Fruit fly (Drosophila melanogaster) whole organism, embryonic: Measurements from ENCODE around the gene Trm7-34.
A peak's percentile ranks its signal among the peaks of the same experiment; 100 is the strongest.

ENCODE experiments used
- ATbp ChIP-seq: fragments of 200-800 bp; sonication (Bioruptor generic); optimal IDR thresholded peaks from 2 replicates; lab custom pipeline; 2017; ENCODE audit warnings: missing biosample characterization, mild to moderate bottlenecking, missing genetic modification characterization, missing genetic modification reagents
- Awh ChIP-seq: fragments of 200-800 bp; sonication (Bioruptor generic); IDR thresholded peaks from 2 replicates; pipeline ENCODE4, ENCODE4 v1.3.6; 2022; ENCODE audit warnings: missing biosample characterization, missing genetic modification characterization
- CG10147 ChIP-seq: fragments of 200-800 bp; sonication (Bioruptor generic); optimal IDR thresholded peaks from 2 replicates; lab custom pipeline; 2019; ENCODE audit warnings: missing biosample characterization, mild to moderate bottlenecking, missing genetic modification characterization, moderate library complexity
- CG10979 ChIP-seq: fragments of 200-800 bp; sonication (Bioruptor generic); optimal IDR thresholded peaks from 2 replicates; lab custom pipeline; 2018; ENCODE audit warnings: missing biosample characterization, mild to moderate bottlenecking, missing genetic modification characterization, moderate library complexity
- CG12769 ChIP-seq: fragments of 200-800 bp; sonication (Bioruptor generic); optimal IDR thresholded peaks from 2 replicates; lab custom pipeline; 2019; ENCODE audit warnings: missing biosample characterization, mild to moderate bottlenecking, missing genetic modification characterization, moderate library complexity
- CG13123 ChIP-seq: fragments of 200-800 bp; sonication (Bioruptor generic); optimal IDR thresholded peaks from 2 replicates; lab custom pipeline; 2016; ENCODE audit warnings: missing biosample characterization, missing genetic modification characterization
- CG13424 ChIP-seq: fragments of 200-800 bp; sonication (Bioruptor generic); optimal IDR thresholded peaks from 2 replicates; lab custom pipeline; 2019; ENCODE audit warnings: missing biosample characterization, mild to moderate bottlenecking, missing genetic modification characterization, moderate library complexity
- CG14667 ChIP-seq: fragments of 200-800 bp; sonication (Bioruptor generic); IDR thresholded peaks from 2 replicates; pipeline ENCODE4 v1.3.6; 2022; ENCODE audit warnings: missing biosample characterization, missing genetic modification characterization
- CG15479 ChIP-seq: fragments of 200-800 bp; sonication (Bioruptor generic); optimal IDR thresholded peaks from 3 replicates; lab custom pipeline; 2019; ENCODE audit warnings: missing biosample characterization, mild to moderate bottlenecking, missing genetic modification characterization, moderate library complexity
- CG32772 ChIP-seq: fragments of 200-800 bp; sonication (Bioruptor generic); IDR thresholded peaks from 2 replicates; pipeline ENCODE4 v1.3.6; 2022; ENCODE audit warnings: missing biosample characterization, missing genetic modification characterization
- CG34224 ChIP-seq: fragments of 200-800 bp; sonication (Bioruptor generic); IDR thresholded peaks from 3 replicates; pipeline ENCODE4 v1.3.6; 2022; ENCODE audit warnings: missing biosample characterization, missing genetic modification characterization; ENCODE audit not compliant: partially characterized antibody
- CG34376 ChIP-seq: fragments of 200-800 bp; sonication (Bioruptor generic); optimal IDR thresholded peaks from 2 replicates; lab custom pipeline; 2018; ENCODE audit warnings: missing biosample characterization, mild to moderate bottlenecking, missing genetic modification characterization
- CG3847 ChIP-seq: fragments of 200-800 bp; sonication (Bioruptor generic); IDR thresholded peaks from 2 replicates; pipeline ENCODE4 v1.3.6; 2022; ENCODE audit warnings: missing biosample characterization, missing genetic modification characterization
- CG3995 ChIP-seq: fragments of 200-800 bp; sonication (Bioruptor generic); optimal IDR thresholded peaks from 3 replicates; lab custom pipeline; 2016; ENCODE audit warnings: missing biosample characterization, missing genetic modification characterization
- CG4360 ChIP-seq: fragments of 200-800 bp; sonication (Bioruptor generic); IDR thresholded peaks from 2 replicates; pipeline ENCODE4 v1.3.6; 2022; ENCODE audit warnings: missing biosample characterization, missing genetic modification characterization
- CG6813 ChIP-seq: fragments of 200-800 bp; sonication (Bioruptor generic); optimal IDR thresholded peaks from 2 replicates; lab custom pipeline; 2017; ENCODE audit warnings: missing biosample characterization, missing genetic modification characterization, mild to moderate bottlenecking, moderate library complexity, missing genetic modification reagents
- CG7745 ChIP-seq: fragments of 200-800 bp; sonication (Bioruptor generic); optimal IDR thresholded peaks from 2 replicates; lab custom pipeline; 2018; ENCODE audit warnings: missing biosample characterization, mild to moderate bottlenecking, missing genetic modification characterization, moderate library complexity
- CoRest ChIP-seq: fragments of 200-800 bp; sonication (Bioruptor generic); optimal IDR thresholded peaks from 3 replicates; lab custom pipeline; 2018; ENCODE audit warnings: missing biosample characterization, mild to moderate bottlenecking, missing genetic modification characterization, moderate library complexity
- Dfd ChIP-seq, 2 experiments: fragments of >200 bp; optimal IDR thresholded peaks; 2 replicates each; lab custom pipeline; 2017; ENCODE audit warnings: missing biosample characterization in 2 of 2, missing genetic modification characterization in 2 of 2
- Elba2 ChIP-seq: fragments of 200-800 bp; sonication (Bioruptor generic); optimal IDR thresholded peaks from 3 replicates; lab custom pipeline; 2016; ENCODE audit warnings: missing biosample characterization, missing genetic modification characterization
- Gsc ChIP-seq: fragments of 200-800 bp; sonication (Bioruptor generic); IDR thresholded peaks from 2 replicates; pipeline ENCODE4 v1.3.6; 2022; ENCODE audit warnings: missing biosample characterization, missing genetic modification characterization
- H15 ChIP-seq: fragments of 200-800 bp; sonication (Bioruptor generic); IDR thresholded peaks from 3 replicates; pipeline ENCODE4 v1.3.6; 2022; ENCODE audit warnings: missing biosample characterization, missing genetic modification characterization
- MBD-R2 ChIP-seq: fragments of 200-800 bp; sonication (Bioruptor generic); IDR thresholded peaks from 2 replicates; pipeline ENCODE4 v1.3.6; 2022; ENCODE audit warnings: missing biosample characterization, missing genetic modification characterization
- MESR4 ChIP-seq: fragments of 200-800 bp; sonication (Bioruptor generic); optimal IDR thresholded peaks from 2 replicates; lab custom pipeline; 2018; ENCODE audit warnings: missing biosample characterization, mild to moderate bottlenecking, missing genetic modification characterization, moderate library complexity
- Pdp1 ChIP-seq, 2 experiments: fragments of 200-800 bp; sonication (Bioruptor generic); optimal IDR thresholded peaks; 3 replicates each; lab custom pipeline; 2016; ENCODE audit warnings: missing biosample characterization in 2 of 2, missing genetic modification characterization in 2 of 2, mild to moderate bottlenecking in 1 of 2, moderate library complexity in 1 of 2
- Rfx ChIP-seq: fragments of 200-800 bp; sonication (Bioruptor generic); IDR thresholded peaks from 2 replicates; pipeline ENCODE4 v1.3.6; 2022; ENCODE audit warnings: missing biosample characterization, missing genetic modification characterization
- Sox102F ChIP-seq: fragments of 200-800 bp; sonication (Bioruptor generic); optimal IDR thresholded peaks from 2 replicates; lab custom pipeline; 2018; ENCODE audit warnings: missing biosample characterization, mild to moderate bottlenecking, missing genetic modification characterization, moderate library complexity
- Sry-β ChIP-seq: fragments of 200-800 bp; sonication (Bioruptor generic); optimal IDR thresholded peaks from 2 replicates; lab custom pipeline; 2018; ENCODE audit warnings: missing biosample characterization, mild to moderate bottlenecking, missing genetic modification characterization, moderate library complexity
- chif ChIP-seq, 2 experiments: fragments of 200-800 bp; sonication (Bioruptor generic); optimal IDR thresholded peaks; 3 replicates each; lab custom pipeline; 2016; ENCODE audit warnings: missing biosample characterization in 2 of 2, missing genetic modification characterization in 2 of 2
- crp ChIP-seq, 2 experiments: fragments of 200-800 bp; sonication (Bioruptor generic); optimal IDR thresholded peaks; 2 replicates in 1 of 2; 3 replicates in 1 of 2; lab custom pipeline; 2017; ENCODE audit warnings: missing biosample characterization in 2 of 2, missing genetic modification characterization in 2 of 2, mild to moderate bottlenecking in 1 of 2, moderate library complexity in 1 of 2
- dimm ChIP-seq: fragments of 200-800 bp; sonication (Bioruptor generic); IDR thresholded peaks from 2 replicates; pipeline ENCODE4 v1.3.6; 2022; ENCODE audit warnings: missing biosample characterization, missing genetic modification characterization
- disco-r ChIP-seq: fragments of 200-800 bp; sonication (Bioruptor generic); optimal IDR thresholded peaks from 2 replicates; lab custom pipeline; 2016; ENCODE audit warnings: missing biosample characterization, missing genetic modification characterization
- esg ChIP-seq: fragments of 200-800 bp; sonication (Bioruptor generic); conservative IDR thresholded peaks from 2 replicates; pipeline ENCODE4 v1.3.6; 2022; ENCODE audit warnings: missing biosample characterization, missing genetic modification characterization
- exex ChIP-seq: fragments of 200-800 bp; sonication (Bioruptor generic); optimal IDR thresholded peaks from 4 replicates; lab custom pipeline; 2018; ENCODE audit warnings: missing biosample characterization, mild to moderate bottlenecking, missing genetic modification characterization, moderate library complexity
- eyg ChIP-seq: fragments of 200-800 bp; sonication (Bioruptor generic); optimal IDR thresholded peaks from 3 replicates; lab custom pipeline; 2016; ENCODE audit warnings: missing biosample characterization, missing genetic modification characterization
- fd96Cb ChIP-seq: fragments of 200-800 bp; sonication (Bioruptor generic); optimal IDR thresholded peaks from 2 replicates; lab custom pipeline; 2018; ENCODE audit warnings: missing biosample characterization, mild to moderate bottlenecking, missing genetic modification characterization, moderate library complexity
- fru ChIP-seq: fragments of >200 bp; optimal IDR thresholded peaks from 2 replicates; lab custom pipeline; 2017
- ftz-f1 ChIP-seq: fragments of 200-800 bp; sonication (Bioruptor generic); optimal IDR thresholded peaks from 2 replicates; lab custom pipeline; 2016; ENCODE audit warnings: missing biosample characterization, missing genetic modification characterization
- gsb-n ChIP-seq: fragments of 200-800 bp; sonication (Bioruptor generic); optimal IDR thresholded peaks from 3 replicates; lab custom pipeline; 2018; ENCODE audit warnings: missing biosample characterization, mild to moderate bottlenecking, missing genetic modification characterization
- mirr ChIP-seq: fragments of 200-800 bp; sonication (Bioruptor generic); optimal IDR thresholded peaks from 3 replicates; lab custom pipeline; 2018; ENCODE audit warnings: missing biosample characterization, mild to moderate bottlenecking, missing genetic modification characterization
- mld ChIP-seq: fragments of 200-800 bp; sonication (Bioruptor generic); IDR thresholded peaks from 3 replicates; pipeline ENCODE4 v1.3.6; 2022; ENCODE audit warnings: missing biosample characterization, missing genetic modification characterization; ENCODE audit not compliant: partially characterized antibody
- nom ChIP-seq: fragments of 200-800 bp; sonication (Bioruptor generic); optimal IDR thresholded peaks from 2 replicates; lab custom pipeline; 2017; ENCODE audit warnings: missing biosample characterization, missing genetic modification characterization, mild to moderate bottlenecking, moderate library complexity, missing genetic modification reagents
- pho ChIP-seq: fragments of 200-800 bp; sonication (Bioruptor generic); optimal IDR thresholded peaks from 2 replicates; lab custom pipeline; 2016; ENCODE audit warnings: missing biosample characterization, missing genetic modification characterization
- pum ChIP-seq: fragments of 200-800 bp; sonication (Bioruptor generic); optimal IDR thresholded peaks from 2 replicates; lab custom pipeline; 2016; ENCODE audit warnings: missing biosample characterization, missing genetic modification characterization
- pzg ChIP-seq: fragments of 200-800 bp; sonication (Bioruptor generic); optimal IDR thresholded peaks from 3 replicates; lab custom pipeline; 2018; ENCODE audit warnings: missing biosample characterization, mild to moderate bottlenecking, missing genetic modification characterization, moderate library complexity
- repo ChIP-seq: fragments of 200-800 bp; sonication (Bioruptor generic); optimal IDR thresholded peaks from 2 replicates; lab custom pipeline; 2016; ENCODE audit warnings: missing biosample characterization, missing genetic modification characterization
- scrt ChIP-seq: fragments of 200-800 bp; sonication (Bioruptor generic); optimal IDR thresholded peaks from 2 replicates; lab custom pipeline; 2018; ENCODE audit warnings: missing biosample characterization, mild to moderate bottlenecking, missing genetic modification characterization, moderate library complexity
- slbo ChIP-seq: fragments of 200-800 bp; sonication (Bioruptor generic); IDR thresholded peaks from 2 replicates; pipeline ENCODE4 v1.3.6; 2022; ENCODE audit warnings: missing biosample characterization, missing genetic modification characterization
- sug ChIP-seq: fragments of 200-800 bp; optimal IDR thresholded peaks from 2 replicates; lab custom pipeline; 2019; ENCODE audit warnings: missing biosample characterization, mild to moderate bottlenecking, missing genetic modification characterization, moderate library complexity

Trm7-34 gene

DNA sequence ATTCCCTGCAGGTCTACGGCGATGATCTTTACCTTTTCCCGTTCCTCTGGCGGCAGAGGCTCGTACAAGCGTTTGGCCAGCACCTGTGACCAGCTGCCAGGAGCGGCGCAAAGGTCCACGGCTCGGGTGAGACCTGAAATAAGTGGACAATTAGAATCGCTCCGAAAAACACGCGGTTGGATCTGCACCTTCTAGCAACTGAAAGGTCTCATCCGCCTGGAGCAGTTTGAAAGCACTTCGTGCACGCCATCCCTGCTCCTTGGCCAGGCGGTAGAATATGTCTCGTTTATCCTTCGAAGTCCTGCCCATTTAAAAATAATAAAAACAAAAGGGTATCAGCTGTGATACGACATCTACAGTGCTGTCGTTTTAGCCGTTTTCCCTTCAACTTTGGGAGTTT lies at the start of gene Trm7-34:
TSS of gene Trm7-34 (minus strand) at position 365 of the 400 bp plus-strand sequence.
- TF ChIP-seq slbo (GFP tag; lab: Robert Waterston, UW) (no peak), nom (no peak), CG32772 (GFP tag; lab: Robert Waterston, UW) (no peak), CG15479 (GFP tag; lab: Kevin White, UChicago) (no peak), disco-r (GFP tag; lab: Kevin White, UChicago) (no peak), gsb-n (tag; lab: Kevin White, UChicago) (no peak), H15 (GFP tag; lab: Robert Waterston, UW) (no peak), pum (GFP tag; lab: Kevin White, UChicago) (no peak), MBD-R2 (GFP tag; lab: Robert Waterston, UW) (peak; percentile 69; the same call in 1 of the 2 replicates), CG13424 (no peak), chif (GFP tag; optimal IDR thresholded peaks at IDR 0.05; lab: Kevin White, UChicago) (no peak), ATbp (GFP tag; lab: Kevin White, UChicago) (no peak), Elba2 (peak; percentile 65), pho (GFP tag; lab: Kevin White, UChicago) (no peak), CoRest (tag; lab: Kevin White, UChicago) (no peak), crp (GFP tag; optimal IDR thresholded peaks at IDR 0.05; lab: Kevin White, UChicago) (peak in 1 of 2 experiments; percentile 77), Rfx (GFP tag; lab: Robert Waterston, UW) (no peak), Awh (GFP tag; lab: Robert Waterston, UW) (no peak), CG10147 (GFP tag; lab: Kevin White, UChicago) (no peak), MESR4 (peak; percentile 62), CG10979 (tag; lab: Kevin White, UChicago) (no peak)
- TF ChIP-seq, all 482 proteins: peak for 4

DNA sequence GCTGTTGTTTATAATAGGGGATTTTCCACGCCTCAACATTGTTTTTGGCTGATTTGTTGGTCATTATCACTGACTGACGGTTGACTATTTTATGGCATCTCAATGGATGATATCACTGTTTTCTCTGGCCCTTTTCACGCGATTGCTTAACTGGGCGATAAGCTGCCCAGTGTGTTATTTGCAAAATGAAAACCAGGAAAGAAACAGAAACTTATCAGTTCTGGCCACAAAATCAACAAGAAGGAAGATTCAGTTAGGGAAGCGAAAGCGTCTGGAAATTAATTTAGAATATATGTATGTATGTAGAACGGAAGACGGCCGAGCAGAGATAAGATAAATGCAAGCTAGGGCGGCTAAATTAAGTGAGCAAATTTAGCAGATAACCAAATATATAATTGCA lies 48.3 kb upstream of the Trm7-34 start:
- TF ChIP-seq CG4360 (GFP tag; lab: Robert Waterston, UW), result no peak
- TF ChIP-seq CG12769 (tag; lab: Kevin White, UChicago), result peak; percentile 5
- no peak for TF ChIP-seq CG14667 (GFP tag; lab: Robert Waterston, UW)
- no peak for TF ChIP-seq scrt
- peak in 1 of 2 experiments; percentile 33 for TF ChIP-seq Pdp1 (GFP tag; optimal IDR thresholded peaks at IDR 0.05; lab: Kevin White, UChicago)
- TF ChIP-seq CG34376 (GFP tag; lab: Kevin White, UChicago), result peak; percentile 33
- no peak for TF ChIP-seq fd96Cb (tag; lab: Kevin White, UChicago)
- TF ChIP-seq sug, result peak; percentile 21
- TF ChIP-seq repo, result no peak
- TF ChIP-seq fru (lab: Kevin White, UChicago), result no peak
- no peak for TF ChIP-seq ftz-f1 (GFP tag; lab: Kevin White, UChicago)
- no peak for TF ChIP-seq CG6813
- no peak for TF ChIP-seq CG13123
- TF ChIP-seq esg (GFP tag; lab: Robert Waterston, UW), result no peak
- TF ChIP-seq dimm (GFP tag; lab: Robert Waterston, UW), result no peak
- TF ChIP-seq Sox102F (GFP tag; lab: Kevin White, UChicago), result no peak
- TF ChIP-seq CG3995 (GFP tag; lab: Kevin White, UChicago), result no peak
- no peak for TF ChIP-seq CG3847 (GFP tag; lab: Robert Waterston, UW)
- no peak for TF ChIP-seq CG34224 (GFP tag; lab: Robert Waterston, UW)
- no peak for TF ChIP-seq Dfd (GFP tag; optimal IDR thresholded peaks at IDR 0.05; lab: Kevin White, UChicago)
- TF ChIP-seq pzg, result no peak
- no peak for TF ChIP-seq CG7745 (tag; lab: Kevin White, UChicago)
- no peak for TF ChIP-seq eyg (GFP tag; lab: Kevin White, UChicago)
- no peak for TF ChIP-seq Sry-β (GFP tag; lab: Kevin White, UChicago)
- TF ChIP-seq mld (GFP tag; lab: Robert Waterston, UW), result no peak
- TF ChIP-seq mirr (GFP tag; lab: Kevin White, UChicago), result peak; percentile 64
- peak; percentile 86 for TF ChIP-seq exex (tag; lab: Kevin White, UChicago)
- TF ChIP-seq Gsc (GFP tag; lab: Robert Waterston, UW), result no peak
